Worm (Caenorhabditis elegans) whole organism, L3 larva: ENCODE measurements around the gene nkcc-1.

ENCODE experiments used
- R02D3.7 ChIP-seq: fragments of 150-350 bp; optimal IDR thresholded peaks from 2 replicates; lab custom pipeline; 2014; ENCODE audit warnings: missing biosample characterization, missing genetic modification characterization
- ZK546.5 ChIP-seq: sonication (generic microtip); optimal IDR thresholded peaks from 2 replicates; lab custom pipeline; 2017; ENCODE audit warnings: missing biosample characterization, missing genetic modification characterization
- ama-1 ChIP-seq: fragments of 150-350 bp; optimal IDR thresholded peaks from 2 replicates; lab custom pipeline; 2018
- ceh-16 ChIP-seq: sonication (generic microtip); optimal IDR thresholded peaks from 2 replicates; lab custom pipeline; 2017; ENCODE audit warnings: missing biosample characterization, missing genetic modification characterization
- ceh-28 ChIP-seq: fragments of 150-350 bp; optimal IDR thresholded peaks from 2 replicates; lab custom pipeline; 2014; ENCODE audit warnings: missing biosample characterization, missing genetic modification reagents, missing genetic modification characterization
- ceh-82 ChIP-seq: fragments of 150-350 bp; optimal IDR thresholded peaks from 2 replicates; lab custom pipeline; 2014; ENCODE audit warnings: missing biosample characterization, missing genetic modification characterization
- daf-12 ChIP-seq: fragments of 150-350 bp; optimal IDR thresholded peaks from 2 replicates; lab custom pipeline; 2014; ENCODE audit warnings: missing biosample characterization, missing genetic modification reagents, missing genetic modification characterization
- egl-27 ChIP-seq: sonication (generic microtip); optimal IDR thresholded peaks from 4 replicates; lab custom pipeline; 2017; ENCODE audit warnings: missing biosample characterization, missing genetic modification reagents, missing genetic modification characterization
- elt-3 ChIP-seq, 3 experiments: fragments of 150-350 bp in 1 of 3; sonication (generic microtip) in 2 of 3; optimal IDR thresholded peaks; 2 replicates in 2 of 3; 4 replicates in 1 of 3; lab custom pipeline; 2014 to 2017; ENCODE audit warnings: missing biosample characterization in 3 of 3, missing genetic modification characterization in 3 of 3
- eor-1 ChIP-seq, 2 experiments: fragments of 150-350 bp; optimal IDR thresholded peaks; 2 replicates each; lab custom pipeline; 2014 to 2018; ENCODE audit warnings: missing biosample characterization in 2 of 2, missing genetic modification characterization in 2 of 2
- fkh-10 ChIP-seq: sonication (generic microtip); optimal IDR thresholded peaks from 2 replicates; lab custom pipeline; 2017; ENCODE audit warnings: missing biosample characterization, missing genetic modification reagents, missing genetic modification characterization
- fkh-2 ChIP-seq: fragments of 150-350 bp; optimal IDR thresholded peaks from 2 replicates; lab custom pipeline; 2014; ENCODE audit warnings: missing biosample characterization, missing genetic modification reagents, missing genetic modification characterization
- hmg-11 ChIP-seq: sonication (generic microtip); optimal IDR thresholded peaks from 2 replicates; lab custom pipeline; 2016; ENCODE audit warnings: missing genetic modification characterization, missing compliant biosample characterization
- jun-1 ChIP-seq: fragments of 150-350 bp; optimal IDR thresholded peaks from 2 replicates; lab custom pipeline; 2014; ENCODE audit warnings: missing biosample characterization, missing genetic modification reagents, missing genetic modification characterization
- lin-15B ChIP-seq: fragments of 150-350 bp; optimal IDR thresholded peaks from 2 replicates; lab custom pipeline; 2014; ENCODE audit warnings: missing biosample characterization, missing genetic modification characterization
- lin-39 ChIP-seq: fragments of 150-350 bp; optimal IDR thresholded peaks from 2 replicates; lab custom pipeline; 2018; ENCODE audit warnings: missing biosample characterization, missing genetic modification reagents, missing genetic modification characterization
- lsy-12 ChIP-seq: sonication (generic microtip); optimal IDR thresholded peaks from 2 replicates; lab custom pipeline; 2016; ENCODE audit warnings: mild to moderate bottlenecking, missing genetic modification characterization, missing compliant biosample characterization
- mdl-1 ChIP-seq: fragments of 150-350 bp; optimal IDR thresholded peaks from 2 replicates; lab custom pipeline; 2014; ENCODE audit warnings: missing biosample characterization, missing genetic modification characterization
- nfya-1 ChIP-seq: sonication (generic microtip); optimal IDR thresholded peaks from 2 replicates; lab custom pipeline; 2017; ENCODE audit warnings: missing genetic modification characterization, mild to moderate bottlenecking, missing compliant biosample characterization, antibody characterized with exemption, moderate library complexity; ENCODE audit not compliant: insufficient read depth
- nhr-12 ChIP-seq: fragments of 150-350 bp; optimal IDR thresholded peaks from 2 replicates; lab custom pipeline; 2014; ENCODE audit warnings: missing biosample characterization, missing genetic modification characterization
- nhr-23 ChIP-seq: fragments of 150-350 bp; optimal IDR thresholded peaks from 2 replicates; lab custom pipeline; 2014; ENCODE audit warnings: missing biosample characterization, missing genetic modification reagents, missing genetic modification characterization
- nhr-237 ChIP-seq: fragments of 150-350 bp; optimal IDR thresholded peaks from 2 replicates; lab custom pipeline; 2014; ENCODE audit warnings: missing biosample characterization, missing genetic modification characterization
- nhr-25 ChIP-seq: sonication (generic microtip); optimal IDR thresholded peaks from 2 replicates; lab custom pipeline; 2017; ENCODE audit warnings: missing biosample characterization, missing genetic modification characterization
- nhr-28 ChIP-seq: fragments of 150-350 bp; optimal IDR thresholded peaks from 2 replicates; lab custom pipeline; 2014; ENCODE audit warnings: missing biosample characterization, missing genetic modification characterization
- nhr-76 ChIP-seq: fragments of 150-350 bp; sonication (generic microtip); optimal IDR thresholded peaks from 5 replicates; lab custom pipeline; 2014; ENCODE audit warnings: missing biosample characterization, missing genetic modification characterization
- nhr-77 ChIP-seq: fragments of 150-350 bp; optimal IDR thresholded peaks from 2 replicates; lab custom pipeline; 2014; ENCODE audit warnings: missing biosample characterization, missing genetic modification characterization
- pha-4 ChIP-seq: fragments of 150-350 bp; optimal IDR thresholded peaks from 2 replicates; lab custom pipeline; 2014; ENCODE audit warnings: missing biosample characterization, missing genetic modification reagents, missing genetic modification characterization
- pqm-1 ChIP-seq: fragments of 150-350 bp; optimal IDR thresholded peaks from 2 replicates; lab custom pipeline; 2017; ENCODE audit warnings: missing biosample characterization, missing genetic modification characterization, inconsistent platforms
- skn-1 ChIP-seq: fragments of 150-350 bp; optimal IDR thresholded peaks from 2 replicates; lab custom pipeline; 2014; ENCODE audit warnings: missing biosample characterization, missing genetic modification characterization
- unc-62 ChIP-seq: fragments of 150-350 bp; sonication (generic microtip); optimal IDR thresholded peaks from 4 replicates; lab custom pipeline; 2014; ENCODE audit warnings: missing biosample characterization, missing genetic modification reagents, missing genetic modification characterization
- ztf-4 ChIP-seq: fragments of 150-350 bp; optimal IDR thresholded peaks from 2 replicates; lab custom pipeline; 2014; ENCODE audit warnings: missing biosample characterization, missing genetic modification characterization

Gene nkcc-1

DNA sequence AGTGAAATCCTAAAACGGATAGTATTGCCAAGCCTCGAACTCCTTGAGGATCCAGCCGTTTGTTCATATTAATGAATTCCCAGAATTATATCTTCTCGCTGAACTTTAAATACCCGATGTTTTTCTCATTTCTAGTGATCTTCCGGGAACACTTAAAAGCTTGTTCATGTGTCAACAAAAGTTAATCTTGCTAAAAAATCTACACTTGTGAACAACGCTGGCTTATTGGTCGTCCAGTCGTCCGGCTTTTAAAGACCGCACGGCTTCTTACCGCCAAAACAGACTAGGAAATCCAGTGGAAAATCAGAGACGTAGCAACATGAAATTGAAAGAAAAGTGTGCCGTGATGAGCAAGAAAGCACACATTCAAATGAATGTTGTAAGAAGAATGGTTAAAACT, 29.4 kb upstream of the nkcc-1 start, which contains the start of gene oac-38:
TSS of gene oac-38 (minus strand) at position 101 of the 400 bp plus-strand sequence.
- TF ChIP-seq lin-15B (tag; lab: Kevin White, UChicago), result no peak

DNA sequence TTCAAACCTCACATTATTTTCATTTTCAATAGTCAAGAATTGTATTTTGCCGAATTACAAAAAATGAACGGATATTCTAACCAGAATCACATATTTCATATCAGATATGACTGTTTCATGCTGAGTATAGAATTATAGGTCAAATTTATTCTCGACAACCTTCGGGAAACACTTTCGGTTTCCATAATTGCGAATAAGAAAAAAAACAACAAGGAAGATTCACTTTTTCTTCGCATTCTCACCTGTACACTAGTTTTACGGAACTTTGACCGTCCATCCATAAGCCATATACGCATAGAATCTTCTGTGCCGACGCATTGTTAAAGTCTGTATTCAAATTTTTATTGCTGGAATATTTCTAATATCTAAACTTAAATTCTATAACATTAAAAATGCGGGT, 21.7 kb upstream of the nkcc-1 start, which contains the start of gene oac-37:
TSS of gene oac-37 (plus strand) at position 301 of the 400 bp plus-strand sequence.
- TF ChIP-seq lsy-12 (tag; lab: Kevin White, UChicago), result no peak

DNA sequence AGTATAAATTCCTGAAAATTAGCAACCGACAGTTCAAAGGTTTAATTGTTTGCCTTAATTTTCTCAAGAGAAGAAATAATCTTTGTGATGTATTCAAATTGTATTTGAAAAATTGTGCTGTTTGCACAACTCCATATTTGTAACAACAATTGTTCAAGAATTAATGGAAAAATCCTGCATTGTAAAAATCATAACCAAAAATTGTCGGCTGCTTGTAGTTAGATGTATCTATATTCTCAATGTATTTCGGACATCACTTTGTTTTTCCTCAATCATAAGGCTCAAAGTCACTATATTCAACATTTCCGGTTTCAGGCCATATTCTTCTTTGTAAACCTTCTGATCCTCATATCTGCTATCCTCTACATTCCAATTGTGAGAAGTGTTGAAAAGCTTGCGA, 19.2 kb upstream of the nkcc-1 start:
- TF ChIP-seq ZK546.5 (tag; lab: Kevin White, UChicago) (no peak), ztf-4 (tag; lab: Kevin White, UChicago) (no peak), hmg-11 (tag; lab: Kevin White, UChicago) (no peak), nhr-28 (tag; lab: Kevin White, UChicago) (no peak), R02D3.7 (tag; lab: Kevin White, UChicago) (no peak), elt-3 (tag; optimal IDR thresholded peaks at IDR 0.05; lab: Kevin White, UChicago) (no peak), unc-62 (GFP tag; lab: Kevin White, UChicago) (no peak), lsy-12 (tag; lab: Kevin White, UChicago) (no peak), nhr-12 (tag; lab: Kevin White, UChicago) (no peak), pqm-1 (tag; lab: Kevin White, UChicago) (no peak), ceh-28 (tag; lab: Kevin White, UChicago) (no peak), nhr-76 (tag; lab: Kevin White, UChicago) (no peak), ama-1 (no peak), nhr-77 (tag; lab: Kevin White, UChicago) (no peak), nfya-1 (tag; lab: Kevin White, UChicago) (no peak), eor-1 (tag; optimal IDR thresholded peaks at IDR 0.05; lab: Kevin White, UChicago) (no peak), fkh-10 (GFP tag; lab: Kevin White, UChicago) (no peak), daf-12 (tag; lab: Kevin White, UChicago) (no peak), jun-1 (no peak)
- TF ChIP-seq, all 47 proteins: peak for 0

DNA sequence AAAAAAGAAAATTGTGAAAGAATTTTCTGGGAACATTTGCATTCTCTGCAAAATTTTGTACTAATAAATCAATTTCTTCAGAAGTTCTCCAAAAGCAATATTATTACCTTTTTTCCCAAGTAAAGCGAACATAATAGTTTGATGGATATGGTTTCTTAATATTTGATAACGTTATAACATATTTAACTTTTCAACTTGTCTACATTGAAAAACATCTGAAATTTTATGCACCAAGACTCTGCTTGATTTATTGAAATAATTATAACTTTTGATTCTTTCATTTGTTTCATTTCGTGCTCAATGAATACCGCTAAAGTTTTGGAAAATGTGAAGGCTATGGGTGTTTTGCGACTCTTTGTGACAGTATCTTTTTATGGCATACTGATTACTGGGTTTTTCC, 13.2 kb upstream of the nkcc-1 start, which contains the start of gene srz-31:
TSS of gene srz-31 (plus strand) at position 301 of the 400 bp plus-strand sequence.
- TF ChIP-seq unc-62 (GFP tag; lab: Kevin White, UChicago) (no peak), nhr-77 (tag; lab: Kevin White, UChicago) (no peak), ceh-28 (tag; lab: Kevin White, UChicago) (no peak), elt-3 (tag; optimal IDR thresholded peaks at IDR 0.05; lab: Kevin White, UChicago) (no peak), eor-1 (tag; optimal IDR thresholded peaks at IDR 0.05; lab: Kevin White, UChicago) (no peak), nhr-237 (no peak), ceh-16 (tag; lab: Kevin White, UChicago) (no peak), lin-39 (tag; lab: Kevin White, UChicago) (no peak), pha-4 (no peak), nhr-23 (tag; lab: Kevin White, UChicago) (no peak)

DNA sequence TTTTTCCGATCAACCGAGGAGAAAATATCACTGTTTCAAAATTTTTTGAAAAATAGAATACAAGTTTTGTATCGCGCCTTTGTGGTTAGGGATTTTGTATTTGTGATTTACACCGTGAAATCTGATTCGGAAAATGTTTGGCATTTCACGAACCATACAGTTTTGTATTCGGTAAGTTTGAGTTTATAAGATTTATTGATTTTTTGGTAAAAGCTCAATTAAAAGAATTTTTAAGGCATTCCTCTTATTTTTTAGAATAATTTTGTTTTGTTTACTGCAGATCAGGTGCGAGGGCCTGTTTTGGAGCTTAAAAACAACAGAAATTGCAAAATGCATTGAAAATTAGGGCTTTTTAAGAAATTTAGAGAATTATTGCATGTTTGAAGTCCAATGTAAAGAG, 9.5 kb upstream of the nkcc-1 start:
- no peak for TF ChIP-seq jun-1
- no peak for TF ChIP-seq fkh-2 (tag; lab: Kevin White, UChicago)
- TF ChIP-seq hmg-11 (tag; lab: Kevin White, UChicago), result no peak
- no peak for TF ChIP-seq nhr-28 (tag; lab: Kevin White, UChicago)
- no peak for TF ChIP-seq R02D3.7 (tag; lab: Kevin White, UChicago)
- TF ChIP-seq elt-3 (tag; optimal IDR thresholded peaks at IDR 0.05; lab: Kevin White, UChicago), result no peak
- no peak for TF ChIP-seq ceh-82 (tag; lab: Kevin White, UChicago)
- no peak for TF ChIP-seq lsy-12 (tag; lab: Kevin White, UChicago)
- TF ChIP-seq mdl-1 (tag; lab: Kevin White, UChicago), result no peak
- no peak for TF ChIP-seq ama-1
- no peak for TF ChIP-seq lin-39 (tag; lab: Kevin White, UChicago)
- no peak for TF ChIP-seq nhr-25 (tag; lab: Kevin White, UChicago)
- no peak for TF ChIP-seq fkh-10 (GFP tag; lab: Kevin White, UChicago)
- TF ChIP-seq daf-12 (tag; lab: Kevin White, UChicago), result no peak
- no peak for TF ChIP-seq nhr-77 (tag; lab: Kevin White, UChicago)
- no peak for TF ChIP-seq egl-27 (tag; lab: Kevin White, UChicago)
- no peak for TF ChIP-seq nhr-237
- no peak for TF ChIP-seq skn-1
- TF ChIP-seq, all 47 proteins: peak for 0
